Fruit fly (Drosophila melanogaster) whole organism, wandering third instar larva: ENCODE results near the gene erm.

Experiments
- Dfd ChIP-seq: fragments of >200 bp; optimal IDR thresholded peaks from 2 replicates; lab custom pipeline; 2017; ENCODE audit warnings: missing biosample characterization, missing genetic modification characterization
- Jra ChIP-seq: sonication (Bioruptor generic); optimal IDR thresholded peaks from 2 replicates; lab custom pipeline; 2016; ENCODE audit warnings: missing biosample characterization, missing genetic modification characterization
- OdsH ChIP-seq: fragments of 200-800 bp; sonication (Bioruptor generic); optimal IDR thresholded peaks from 2 replicates; lab custom pipeline; 2016; ENCODE audit warnings: missing biosample characterization, mild to moderate bottlenecking, missing genetic modification characterization
- Rel ChIP-seq, 2 experiments: fragments of 200-800 bp; sonication (Bioruptor generic) in 1 of 2; optimal IDR thresholded peaks; 2 replicates in 1 of 2; 3 replicates in 1 of 2; lab custom pipeline; 2016 to 2019; ENCODE audit warnings: mild to moderate bottlenecking in 2 of 2, missing biosample characterization in 2 of 2, missing genetic modification characterization in 2 of 2, moderate library complexity in 1 of 2
- brk ChIP-seq: fragments of 200-800 bp; sonication (Bioruptor generic); optimal IDR thresholded peaks from 2 replicates; lab custom pipeline; 2016; ENCODE audit warnings: missing biosample characterization, mild to moderate bottlenecking, missing genetic modification characterization
- jim ChIP-seq: fragments of 175-275, 200-325 bp; sonication (Bioruptor generic); optimal IDR thresholded peaks from 2 replicates; lab custom pipeline; 2016; ENCODE audit warnings: missing biosample characterization, mild to moderate bottlenecking, missing genetic modification characterization
- sv ChIP-seq: fragments of 200-800 bp; sonication (Bioruptor generic); optimal IDR thresholded peaks from 3 replicates; lab custom pipeline; 2016; ENCODE audit warnings: missing biosample characterization, missing genetic modification characterization
- tai ChIP-seq: sonication (Bioruptor generic); optimal IDR thresholded peaks from 2 replicates; lab custom pipeline; 2016; ENCODE audit warnings: missing biosample characterization, missing genetic modification characterization

- TF ChIP-seq jim (GFP tag; lab: Kevin White, UChicago) (no peak), sv (no peak), Rel (GFP tag; optimal IDR thresholded peaks at IDR 0.05; lab: Kevin White, UChicago) (no peak), Rel (tag; optimal IDR thresholded peaks at IDR 0.05; lab: Kevin White, UChicago) (no peak), brk (GFP tag; lab: Kevin White, UChicago) (no peak), Dfd (no peak), Jra (no peak), OdsH (no peak), tai (GFP tag; lab: Kevin White, UChicago) (no peak)
Observed at dm6 chr2L:2010335-2011061, 40.3 kb upstream of the erm start.
